Worm (Caenorhabditis elegans) whole organism, L4/young adult: ENCODE results near the gene B0250.18.

Experiments used
- W03F9.2 ChIP-seq: fragments of 150-350 bp; optimal IDR thresholded peaks from 2 replicates; lab custom pipeline; 2014; ENCODE audit warnings: missing biosample characterization, missing genetic modification characterization
- dao-5 ChIP-seq: sonication (generic microtip); optimal IDR thresholded peaks from 2 replicates; lab custom pipeline; 2016; ENCODE audit warnings: missing genotype, missing genetic modification characterization, moderate library complexity, missing compliant biosample characterization
- him-1 ChIP-seq: sonication (generic microtip); optimal IDR thresholded peaks from 2 replicates; lab custom pipeline; 2016; ENCODE audit warnings: missing genotype, missing genetic modification reagents, missing genetic modification characterization, missing compliant biosample characterization

DNA sequence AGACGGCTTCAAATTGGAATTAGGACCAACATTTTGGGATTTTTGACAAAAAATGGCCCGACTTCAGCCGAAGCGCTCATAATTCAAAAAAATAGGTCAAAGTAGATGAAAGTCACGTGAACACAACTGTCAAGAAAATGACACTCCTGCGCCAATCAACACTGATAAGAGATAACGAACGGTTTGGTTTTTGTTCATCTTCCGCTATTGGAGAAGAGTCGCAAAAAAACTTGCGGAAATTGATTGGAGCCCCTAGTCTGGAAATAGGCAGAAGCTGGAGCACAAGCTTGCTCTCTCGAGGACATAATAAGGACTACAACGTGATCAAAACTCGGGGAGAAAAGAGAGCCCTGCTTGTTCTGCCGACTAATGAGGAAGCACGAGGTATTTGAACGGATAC is 48.5 kb downstream of the B0250.18 start:
- TF ChIP-seq dao-5 (no peak), him-1 (tag; lab: Kevin White, UChicago) (no peak), W03F9.2 (tag; lab: Kevin White, UChicago) (no peak)
